Worm (Caenorhabditis elegans): ENCODE results near the gene srb-12.

srb-12 gene

ce11 chrII:5182451-5182850 is 28.0 kb upstream of the srb-12 start:
- no peak for TF ChIP-seq mbf-1 (tag; optimal IDR thresholded peaks at IDR 0.05)
- TF ChIP-seq zag-1 (tag; optimal IDR thresholded peaks at IDR 0.05) = peak; percentile 41
- peak; percentile 44 for TF ChIP-seq lin-13 (GFP tag; optimal IDR thresholded peaks at IDR 0.05)
- TF ChIP-seq Y55F3AM.14 (GFP tag; optimal IDR thresholded peaks at IDR 0.05) = no peak
- peak; percentile 67 for TF ChIP-seq C34F6.9 (tag; optimal IDR thresholded peaks at IDR 0.05)
- no peak for TF ChIP-seq nhr-77 (tag; optimal IDR thresholded peaks at IDR 0.05)
- no peak for TF ChIP-seq aly-2 (tag; optimal IDR thresholded peaks at IDR 0.05)
- TF ChIP-seq dmd-4 (tag; optimal IDR thresholded peaks at IDR 0.05) = no peak
- no peak for TF ChIP-seq elt-1 (tag; optimal IDR thresholded peaks at IDR 0.05)
- TF ChIP-seq ztf-11 (tag; optimal IDR thresholded peaks at IDR 0.05) = no peak
- TF ChIP-seq sma-9 (GFP tag; optimal IDR thresholded peaks at IDR 0.05) = peak; percentile 81
- TF ChIP-seq sma-9 (tag; optimal IDR thresholded peaks at IDR 0.05) = no peak
- no peak for TF ChIP-seq nhr-11 (tag; optimal IDR thresholded peaks at IDR 0.05)
- TF ChIP-seq blmp-1 (tag; optimal IDR thresholded peaks at IDR 0.05; ENCODE audit: insufficient read depth) = peak; percentile 81
- TF ChIP-seq sma-3 (GFP tag; optimal IDR thresholded peaks at IDR 0.05) = peak; percentile 47
- TF ChIP-seq unc-55 (GFP tag; optimal IDR thresholded peaks at IDR 0.05) = no peak
- TF ChIP-seq ztf-4 (tag; optimal IDR thresholded peaks at IDR 0.05) = no peak
- peak; percentile 66 for TF ChIP-seq gmeb-1 (tag; optimal IDR thresholded peaks at IDR 0.05)
- no peak for TF ChIP-seq R02D3.7 (tag; optimal IDR thresholded peaks at IDR 0.05)
- peak in 1 of 2 experiments; percentile 45 for TF ChIP-seq mdl-1 (tag; optimal IDR thresholded peaks at IDR 0.05)
- TF ChIP-seq nhr-23 (tag; optimal IDR thresholded peaks at IDR 0.05) = no peak
- TF ChIP-seq nhr-21 (tag; optimal IDR thresholded peaks at IDR 0.05) = peak; percentile 62
- TF ChIP-seq mab-5 (tag; optimal IDR thresholded peaks at IDR 0.05) = no peak
- no peak for TF ChIP-seq nhr-12 (tag; optimal IDR thresholded peaks at IDR 0.05)
- TF ChIP-seq ZK546.5 (tag; optimal IDR thresholded peaks at IDR 0.05) = no peak
- no peak for TF ChIP-seq peb-1 (tag; optimal IDR thresholded peaks at IDR 0.05)
- peak; percentile 44 for TF ChIP-seq sem-4 (tag; optimal IDR thresholded peaks at IDR 0.05)
- TF ChIP-seq nhr-237 (tag; optimal IDR thresholded peaks at IDR 0.05) = no peak
- peak; percentile 56 for TF ChIP-seq nhr-25 (tag; optimal IDR thresholded peaks at IDR 0.05)
- TF ChIP-seq nhr-10 (tag; optimal IDR thresholded peaks at IDR 0.05) = no peak
- no peak for TF ChIP-seq unc-39 (tag; optimal IDR thresholded peaks at IDR 0.05)
- TF ChIP-seq snpc-4 (tag; optimal IDR thresholded peaks at IDR 0.05) = no peak
- no peak for TF ChIP-seq ceh-16 (tag; optimal IDR thresholded peaks at IDR 0.05)
- TF ChIP-seq lsy-2 (tag; optimal IDR thresholded peaks at IDR 0.05) = peak in 1 of 2 experiments; percentile 74
- TF ChIP-seq ceh-82 (tag; optimal IDR thresholded peaks at IDR 0.05) = no peak
- peak; percentile 70 for TF ChIP-seq F13H6.1 (tag; optimal IDR thresholded peaks at IDR 0.05)
- no peak for TF ChIP-seq ztf-1 (GFP tag; conservative IDR thresholded peaks at IDR 0.05)
- peak; percentile 76 for TF ChIP-seq fos-1 (tag; optimal IDR thresholded peaks at IDR 0.05)
- TF ChIP-seq nhr-129 (tag; optimal IDR thresholded peaks at IDR 0.05) = peak; percentile 88

DNA sequence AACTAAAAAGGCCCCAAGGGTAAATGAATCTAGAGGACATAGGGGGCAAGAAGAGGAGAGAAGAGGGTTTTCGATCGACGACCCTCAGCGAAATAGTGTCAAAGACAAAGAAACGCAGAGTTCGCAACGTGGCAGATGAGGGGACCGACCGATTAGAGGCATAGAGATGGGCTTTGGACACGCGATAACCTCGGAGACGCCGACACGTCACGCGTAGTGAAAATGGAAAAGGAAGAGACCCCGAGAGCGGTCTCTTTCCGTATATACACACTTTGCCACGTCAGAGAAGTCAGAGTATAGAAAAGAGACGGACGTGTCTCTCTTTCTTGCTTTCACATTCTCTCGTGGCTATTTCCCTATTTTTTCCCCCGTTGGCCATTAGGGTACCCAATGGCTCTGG is 27.1 kb upstream of the srb-12 start:
- no peak for TF ChIP-seq nhr-237 (tag; optimal IDR thresholded peaks at IDR 0.05)
- TF ChIP-seq lin-11 (tag; optimal IDR thresholded peaks at IDR 0.05) = peak; percentile 49
- peak; percentile 79 for TF ChIP-seq sma-9 (GFP tag; optimal IDR thresholded peaks at IDR 0.05)
- no peak for TF ChIP-seq sma-9 (tag; optimal IDR thresholded peaks at IDR 0.05)
- peak; percentile 48 for TF ChIP-seq fos-1 (tag; optimal IDR thresholded peaks at IDR 0.05)
- TF ChIP-seq egl-27 (tag; optimal IDR thresholded peaks at IDR 0.05) = peak; percentile 54
- peak; percentile 75 to 85 for TF ChIP-seq mdl-1 (tag; optimal IDR thresholded peaks at IDR 0.05)
- TF ChIP-seq nhr-6 (tag; optimal IDR thresholded peaks at IDR 0.05) = no peak
- no peak for TF ChIP-seq ztf-4 (tag; optimal IDR thresholded peaks at IDR 0.05)
- peak; percentile 74 for TF ChIP-seq blmp-1 (tag; optimal IDR thresholded peaks at IDR 0.05; ENCODE audit: insufficient read depth)
- no peak for TF ChIP-seq unc-62 (GFP tag; optimal IDR thresholded peaks at IDR 0.05)
- TF ChIP-seq alr-1 (tag; optimal IDR thresholded peaks at IDR 0.05) = no peak
- peak; percentile 72 for TF ChIP-seq C34F6.9 (tag; optimal IDR thresholded peaks at IDR 0.05)
- peak; percentile 80 for TF ChIP-seq F13H6.1 (tag; optimal IDR thresholded peaks at IDR 0.05)
- no peak for TF ChIP-seq mab-5 (tag; optimal IDR thresholded peaks at IDR 0.05)
- no peak for TF ChIP-seq peb-1 (tag; optimal IDR thresholded peaks at IDR 0.05)
- no peak for TF ChIP-seq nhr-23 (tag; optimal IDR thresholded peaks at IDR 0.05)
- no peak for TF ChIP-seq nhr-11 (tag; optimal IDR thresholded peaks at IDR 0.05)
- TF ChIP-seq ZK546.5 (tag; optimal IDR thresholded peaks at IDR 0.05) = peak; percentile 6
- peak; percentile 34 for TF ChIP-seq nhr-21 (tag; optimal IDR thresholded peaks at IDR 0.05)
- peak; percentile 22 for TF ChIP-seq sma-3 (GFP tag; optimal IDR thresholded peaks at IDR 0.05)
- peak; percentile 56 for TF ChIP-seq sem-4 (tag; optimal IDR thresholded peaks at IDR 0.05)
- no peak for TF ChIP-seq crh-2 (tag; optimal IDR thresholded peaks at IDR 0.05)
- TF ChIP-seq zag-1 (tag; optimal IDR thresholded peaks at IDR 0.05) = peak; percentile 71
- TF ChIP-seq nhr-10 (tag; optimal IDR thresholded peaks at IDR 0.05) = no peak
- TF ChIP-seq nhr-12 (tag; optimal IDR thresholded peaks at IDR 0.05) = no peak
- TF ChIP-seq dmd-4 (tag; optimal IDR thresholded peaks at IDR 0.05) = no peak
- TF ChIP-seq ztf-11 (tag; optimal IDR thresholded peaks at IDR 0.05) = no peak
- TF ChIP-seq skn-1 (tag; optimal IDR thresholded peaks at IDR 0.05) = no peak
- TF ChIP-seq lsy-2 (tag; optimal IDR thresholded peaks at IDR 0.05) = peak; percentile 18 to 74
- TF ChIP-seq ztf-1 (GFP tag; conservative IDR thresholded peaks at IDR 0.05) = no peak
- TF ChIP-seq ceh-82 (tag; optimal IDR thresholded peaks at IDR 0.05) = no peak
- peak; percentile 62 for TF ChIP-seq snpc-4 (tag; optimal IDR thresholded peaks at IDR 0.05)
- peak; percentile 69 for TF ChIP-seq Y55F3AM.14 (GFP tag; optimal IDR thresholded peaks at IDR 0.05)
- no peak for TF ChIP-seq mbf-1 (tag; optimal IDR thresholded peaks at IDR 0.05)
- no peak for TF ChIP-seq nhr-77 (tag; optimal IDR thresholded peaks at IDR 0.05)
- no peak for TF ChIP-seq aly-2 (tag; optimal IDR thresholded peaks at IDR 0.05)
- TF ChIP-seq R02D3.7 (tag; optimal IDR thresholded peaks at IDR 0.05) = no peak
- TF ChIP-seq lin-39 (tag; optimal IDR thresholded peaks at IDR 0.05) = no peak
- peak; percentile 51 for TF ChIP-seq nhr-25 (tag; optimal IDR thresholded peaks at IDR 0.05)
- no peak for TF ChIP-seq unc-39 (tag; optimal IDR thresholded peaks at IDR 0.05)
- TF ChIP-seq nhr-129 (tag; optimal IDR thresholded peaks at IDR 0.05) = peak; percentile 77
- no peak for TF ChIP-seq ama-1 (optimal IDR thresholded peaks at IDR 0.05)
- TF ChIP-seq elt-1 (tag; optimal IDR thresholded peaks at IDR 0.05) = no peak

Data from whole organism, L2 larva.